Fruit fly (Drosophila melanogaster) whole organism, embryonic: Measurements from ENCODE around the gene CG12035.
A peak's percentile ranks its signal among the peaks of the same experiment; 100 is the strongest.

Experiments
- BEAF-32 ChIP-seq: fragments of 200-800 bp; sonication (Bioruptor generic); optimal IDR thresholded peaks from 3 replicates; lab custom pipeline; 2017; ENCODE audit warnings: missing biosample characterization, missing genetic modification characterization, mild to moderate bottlenecking, moderate library complexity, missing genetic modification reagents
- CG10431 ChIP-seq: fragments of 200-800 bp; sonication (Bioruptor generic); optimal IDR thresholded peaks from 3 replicates; lab custom pipeline; 2018; ENCODE audit warnings: missing biosample characterization, mild to moderate bottlenecking, missing genetic modification characterization
- CG12104 ChIP-seq: fragments of 200-800 bp; sonication (Bioruptor generic); optimal IDR thresholded peaks from 3 replicates; lab custom pipeline; 2016; ENCODE audit warnings: missing biosample characterization, missing genetic modification characterization
- CG1233 ChIP-seq: fragments of 200-800 bp; sonication (Bioruptor generic); optimal IDR thresholded peaks from 4 replicates; lab custom pipeline; 2018; ENCODE audit warnings: missing biosample characterization, mild to moderate bottlenecking, missing genetic modification characterization
- CG12391 ChIP-seq: fragments of 200-800 bp; sonication (Bioruptor generic); optimal IDR thresholded peaks from 3 replicates; lab custom pipeline; 2018; ENCODE audit warnings: missing biosample characterization, mild to moderate bottlenecking, missing genetic modification characterization, moderate library complexity
- CG14667 ChIP-seq: fragments of 200-800 bp; sonication (Bioruptor generic); IDR thresholded peaks from 2 replicates; pipeline ENCODE4 v1.3.6; 2022; ENCODE audit warnings: missing biosample characterization, missing genetic modification characterization
- CG15601 ChIP-seq: fragments of 200-800 bp; sonication (Bioruptor generic); optimal IDR thresholded peaks from 3 replicates; lab custom pipeline; 2019; ENCODE audit warnings: missing biosample characterization, mild to moderate bottlenecking, missing genetic modification characterization, moderate library complexity
- CG16779 ChIP-seq: fragments of 200-800 bp; sonication (Bioruptor generic); IDR thresholded peaks from 2 replicates; pipeline ENCODE4 v1.3.6; 2022; ENCODE audit warnings: missing biosample characterization, missing genetic modification characterization
- CG17359 ChIP-seq: fragments of 200-800 bp; sonication (Bioruptor generic); optimal IDR thresholded peaks from 3 replicates; lab custom pipeline; 2018; ENCODE audit warnings: missing biosample characterization, mild to moderate bottlenecking, missing genetic modification characterization, moderate library complexity
- CG17829 ChIP-seq: fragments of 200-800 bp; optimal IDR thresholded peaks from 2 replicates; lab custom pipeline; 2019; ENCODE audit warnings: missing biosample characterization, mild to moderate bottlenecking, missing genetic modification characterization, moderate library complexity
- CG2116 ChIP-seq: fragments of 200-800 bp; sonication (Bioruptor generic); optimal IDR thresholded peaks from 3 replicates; lab custom pipeline; 2018; ENCODE audit warnings: missing biosample characterization, mild to moderate bottlenecking, missing genetic modification characterization
- CG30431 ChIP-seq: fragments of 200-800 bp; sonication (Bioruptor generic); optimal IDR thresholded peaks from 2 replicates; lab custom pipeline; 2017; ENCODE audit warnings: missing biosample characterization, missing genetic modification characterization
- CG32532 ChIP-seq: fragments of 200-800 bp; sonication (Bioruptor generic); IDR thresholded peaks from 2 replicates; pipeline ENCODE4 v1.3.6; 2022; ENCODE audit warnings: missing biosample characterization, missing genetic modification characterization
- CG32772 ChIP-seq: fragments of 200-800 bp; sonication (Bioruptor generic); IDR thresholded peaks from 2 replicates; pipeline ENCODE4 v1.3.6; 2022; ENCODE audit warnings: missing biosample characterization, missing genetic modification characterization
- CG33557 ChIP-seq: fragments of 200-800 bp; sonication (Bioruptor generic); optimal IDR thresholded peaks from 2 replicates; lab custom pipeline; 2019; ENCODE audit warnings: missing biosample characterization, mild to moderate bottlenecking, missing genetic modification characterization, moderate library complexity
- CG3995 ChIP-seq: fragments of 200-800 bp; sonication (Bioruptor generic); optimal IDR thresholded peaks from 3 replicates; lab custom pipeline; 2016; ENCODE audit warnings: missing biosample characterization, missing genetic modification characterization
- CG5245 ChIP-seq: fragments of 200-800 bp; sonication (Bioruptor generic); optimal IDR thresholded peaks from 3 replicates; lab custom pipeline; 2016; ENCODE audit warnings: missing biosample characterization, missing genetic modification characterization
- CoRest ChIP-seq: fragments of 200-800 bp; sonication (Bioruptor generic); optimal IDR thresholded peaks from 3 replicates; lab custom pipeline; 2018; ENCODE audit warnings: missing biosample characterization, mild to moderate bottlenecking, missing genetic modification characterization, moderate library complexity
- E2f1 ChIP-seq: fragments of 200-800 bp; sonication (Bioruptor generic); IDR thresholded peaks from 2 replicates; pipeline ENCODE4 v1.3.6; 2022; ENCODE audit warnings: missing biosample characterization, missing genetic modification characterization
- ERR ChIP-seq: fragments of 200-800 bp; sonication (Bioruptor generic); optimal IDR thresholded peaks from 2 replicates; lab custom pipeline; 2016; ENCODE audit warnings: missing biosample characterization, missing genetic modification characterization
- Gsc ChIP-seq: fragments of 200-800 bp; sonication (Bioruptor generic); IDR thresholded peaks from 2 replicates; pipeline ENCODE4 v1.3.6; 2022; ENCODE audit warnings: missing biosample characterization, missing genetic modification characterization
- Hey ChIP-seq: fragments of 200-800 bp; sonication (Bioruptor generic); optimal IDR thresholded peaks from 3 replicates; lab custom pipeline; 2018; ENCODE audit warnings: missing biosample characterization, mild to moderate bottlenecking, missing genetic modification characterization
- HmgD ChIP-seq: fragments of 200-800 bp; sonication (Bioruptor generic); optimal IDR thresholded peaks from 3 replicates; lab custom pipeline; 2016; ENCODE audit warnings: missing biosample characterization, missing genetic modification characterization
- Hr78 ChIP-seq, 2 experiments: fragments of 200-800 bp in 1 of 2; fragments of >200 bp in 1 of 2; sonication (Bioruptor generic) in 1 of 2; optimal IDR thresholded peaks; 2 replicates each; lab custom pipeline; 2017 to 2019; ENCODE audit warnings: missing biosample characterization in 2 of 2, missing genetic modification characterization in 2 of 2, mild to moderate bottlenecking in 1 of 2, moderate library complexity in 1 of 2
- MBD-R2 ChIP-seq: fragments of 200-800 bp; sonication (Bioruptor generic); IDR thresholded peaks from 2 replicates; pipeline ENCODE4 v1.3.6; 2022; ENCODE audit warnings: missing biosample characterization, missing genetic modification characterization
- MTF-1 ChIP-seq: fragments of 200-800 bp; sonication (Bioruptor generic); optimal IDR thresholded peaks from 2 replicates; lab custom pipeline; 2018; ENCODE audit warnings: missing biosample characterization, mild to moderate bottlenecking, missing genetic modification characterization, borderline replicate concordance
- Mes4 ChIP-seq: fragments of 200-800 bp; sonication (Bioruptor generic); optimal IDR thresholded peaks from 2 replicates; lab custom pipeline; 2016; ENCODE audit warnings: missing biosample characterization, missing genetic modification characterization
- NC2α ChIP-seq: fragments of 200-800 bp; sonication (Bioruptor generic); optimal IDR thresholded peaks from 2 replicates; lab custom pipeline; 2016; ENCODE audit warnings: missing biosample characterization, missing genetic modification characterization
- Oaz ChIP-seq: fragments of 200-800 bp; sonication (Bioruptor generic); IDR thresholded peaks from 2 replicates; pipeline ENCODE4 v1.3.6; 2022; ENCODE audit warnings: missing biosample characterization, missing genetic modification characterization
- Opbp ChIP-seq: fragments of 200-800 bp; sonication (Bioruptor generic); IDR thresholded peaks from 3 replicates; pipeline ENCODE4 v1.3.6; 2022; ENCODE audit warnings: missing biosample characterization, missing genetic modification characterization; ENCODE audit not compliant: partially characterized antibody
- Rfx ChIP-seq: fragments of 200-800 bp; sonication (Bioruptor generic); IDR thresholded peaks from 2 replicates; pipeline ENCODE4 v1.3.6; 2022; ENCODE audit warnings: missing biosample characterization, missing genetic modification characterization
- Taf1 ChIP-seq: fragments of 200-800 bp; sonication (Bioruptor generic); IDR thresholded peaks from 2 replicates; pipeline ENCODE4 v1.3.6; 2022; ENCODE audit warnings: missing biosample characterization, missing genetic modification characterization
- Tbp ChIP-seq: fragments of >200 bp; optimal IDR thresholded peaks from 2 replicates; lab custom pipeline; 2018; ENCODE audit warnings: missing biosample characterization, missing genetic modification characterization
- Xrp1 ChIP-seq: fragments of 200-800 bp; sonication (Bioruptor generic); IDR thresholded peaks from 2 replicates; pipeline ENCODE4 v1.3.6; 2022; ENCODE audit warnings: missing biosample characterization, missing genetic modification characterization
- ab ChIP-seq: fragments of 200-800 bp; sonication (Bioruptor generic); optimal IDR thresholded peaks from 2 replicates; lab custom pipeline; 2016; ENCODE audit warnings: missing biosample characterization, missing genetic modification characterization
- bowl ChIP-seq: fragments of 200-800 bp; sonication (Bioruptor generic); IDR thresholded peaks from 2 replicates; pipeline ENCODE4 v1.3.6; 2022; ENCODE audit warnings: missing biosample characterization, missing genetic modification characterization
- dimm ChIP-seq: fragments of 200-800 bp; sonication (Bioruptor generic); IDR thresholded peaks from 2 replicates; pipeline ENCODE4 v1.3.6; 2022; ENCODE audit warnings: missing biosample characterization, missing genetic modification characterization
- dpn ChIP-seq, 2 experiments: fragments of 200-800 bp; sonication (Bioruptor generic); optimal IDR thresholded peaks; 3 replicates each; lab custom pipeline; 2016; ENCODE audit warnings: missing biosample characterization in 2 of 2, missing genetic modification characterization in 2 of 2
- emc ChIP-seq: fragments of 200-800 bp; sonication (Bioruptor generic); optimal IDR thresholded peaks from 2 replicates; lab custom pipeline; 2016; ENCODE audit warnings: missing biosample characterization, missing genetic modification characterization
- her ChIP-seq: fragments of 200-800 bp; sonication (Bioruptor generic); optimal IDR thresholded peaks from 2 replicates; lab custom pipeline; 2016; ENCODE audit warnings: missing biosample characterization, missing genetic modification characterization
- kni ChIP-seq: fragments of 200-800 bp; sonication (Bioruptor generic); optimal IDR thresholded peaks from 3 replicates; lab custom pipeline; 2017; ENCODE audit warnings: mild to moderate bottlenecking, missing biosample characterization, missing genetic modification reagents, missing genetic modification characterization
- mld ChIP-seq: fragments of 200-800 bp; sonication (Bioruptor generic); IDR thresholded peaks from 3 replicates; pipeline ENCODE4 v1.3.6; 2022; ENCODE audit warnings: missing biosample characterization, missing genetic modification characterization; ENCODE audit not compliant: partially characterized antibody
- nerfin-2 ChIP-seq: fragments of 200-800 bp; sonication (Bioruptor generic); IDR thresholded peaks from 2 replicates; pipeline ENCODE4 v1.3.6; 2022; ENCODE audit warnings: missing biosample characterization, missing genetic modification characterization; ENCODE audit not compliant: partially characterized antibody
- org-1 ChIP-seq: fragments of 200-800 bp; sonication (Bioruptor generic); optimal IDR thresholded peaks from 2 replicates; lab custom pipeline; 2017; ENCODE audit warnings: missing biosample characterization, missing genetic modification characterization
- pb ChIP-seq: fragments of 200-800 bp; sonication (Bioruptor generic); optimal IDR thresholded peaks from 3 replicates; lab custom pipeline; 2016; ENCODE audit warnings: missing biosample characterization, missing genetic modification characterization
- pita ChIP-seq: fragments of 200-800 bp; sonication (Bioruptor generic); optimal IDR thresholded peaks from 2 replicates; lab custom pipeline; 2017; ENCODE audit warnings: missing biosample characterization, mild to moderate bottlenecking, missing genetic modification characterization
- ranshi ChIP-seq: fragments of 200-800 bp; sonication (Bioruptor generic); IDR thresholded peaks from 2 replicates; pipeline ENCODE4 v1.3.6; 2022; ENCODE audit warnings: missing biosample characterization, missing genetic modification characterization
- row ChIP-seq: fragments of 200-800 bp; sonication (Bioruptor generic); IDR thresholded peaks from 3 replicates; pipeline ENCODE4 v1.3.6; 2022; ENCODE audit warnings: missing biosample characterization, missing genetic modification characterization
- trh ChIP-seq: fragments of 200-800 bp; sonication (Bioruptor generic); optimal IDR thresholded peaks from 2 replicates; lab custom pipeline; 2016; ENCODE audit warnings: missing biosample characterization, missing genetic modification characterization
- unpg ChIP-seq: fragments of 200-800 bp; sonication (Bioruptor generic); optimal IDR thresholded peaks from 3 replicates; lab custom pipeline; 2018; ENCODE audit warnings: missing biosample characterization, mild to moderate bottlenecking, missing genetic modification characterization, moderate library complexity
- wdn ChIP-seq: fragments of 200-800 bp; sonication (Bioruptor generic); IDR thresholded peaks from 2 replicates; pipeline ENCODE4 v1.3.6; 2022; ENCODE audit warnings: missing biosample characterization, missing genetic modification characterization
- z ChIP-seq: fragments of 200-800 bp; sonication (Bioruptor generic); IDR thresholded peaks from 3 replicates; pipeline ENCODE4 v1.3.6; 2022; ENCODE audit warnings: missing biosample characterization, missing genetic modification characterization

Gene CG12035

dm6 chr3L:1737898-1738322 lies 13.7 kb downstream of the CG12035 start, which contains the start of gene PIG-Wb (continued):
- TF ChIP-seq ranshi (no peak), Gsc (GFP tag; lab: Robert Waterston, UW) (no peak), bowl (no peak), z (no peak), CG12391 (tag; lab: Kevin White, UChicago) (no peak), nerfin-2 (GFP tag; lab: Robert Waterston, UW) (no peak), Oaz (GFP tag; lab: Robert Waterston, UW) (no peak), Rfx (GFP tag; lab: Robert Waterston, UW) (0 out of 2 replicates have a peak, but pooled peaks have one; percentile 3), CG32772 (GFP tag; lab: Robert Waterston, UW) (no peak), wdn (GFP tag; lab: Robert Waterston, UW) (no peak), Opbp (GFP tag; lab: Robert Waterston, UW) (no peak), emc (GFP tag; lab: Kevin White, UChicago) (no peak), dpn (GFP tag; optimal IDR thresholded peaks at IDR 0.05; lab: Kevin White, UChicago) (no peak), CG10431 (no peak), CG15601 (tag; lab: Kevin White, UChicago) (no peak), pb (GFP tag; lab: Kevin White, UChicago) (no peak), trh (no peak), her (GFP tag; lab: Kevin White, UChicago) (no peak), ERR (GFP tag; lab: Kevin White, UChicago) (no peak), row (GFP tag; lab: Robert Waterston, UW) (peak; percentile 34; the same call in 2 of the 3 replicates), pita (GFP tag; lab: Kevin White, UChicago) (no peak), CG16779 (GFP tag; lab: Robert Waterston, UW) (no peak), CG17829 (tag; lab: Kevin White, UChicago) (no peak), CoRest (tag; lab: Kevin White, UChicago) (no peak), Taf1 (GFP tag; lab: Robert Waterston, UW) (no peak), CG14667 (GFP tag; lab: Robert Waterston, UW) (no peak), CG12104 (no peak), E2f1 (no peak), CG17359 (tag; lab: Kevin White, UChicago) (no peak), CG1233 (GFP tag; lab: Kevin White, UChicago) (no peak), MTF-1 (GFP tag; lab: Kevin White, UChicago) (no peak), NC2α (GFP tag; lab: Kevin White, UChicago) (no peak), MBD-R2 (GFP tag; lab: Robert Waterston, UW) (no peak), Mes4 (no peak), Tbp (GFP tag; lab: Kevin White, UChicago) (no peak), BEAF-32 (GFP tag; lab: Kevin White, UChicago) (no peak), org-1 (GFP tag; lab: Kevin White, UChicago) (no peak), CG30431 (GFP tag; lab: Kevin White, UChicago) (no peak), CG2116 (GFP tag; lab: Kevin White, UChicago) (no peak), unpg (GFP tag; lab: Kevin White, UChicago) (peak; percentile 3), mld (GFP tag; lab: Robert Waterston, UW) (no peak), CG3995 (peak; percentile 82), ab (no peak), CG5245 (GFP tag; lab: Kevin White, UChicago) (no peak), Hr78 (GFP tag; optimal IDR thresholded peaks at IDR 0.05; lab: Kevin White, UChicago) (no peak), HmgD (no peak), CG33557 (GFP tag; lab: Kevin White, UChicago) (no peak), dimm (GFP tag; lab: Robert Waterston, UW) (no peak), Xrp1 (GFP tag; lab: Robert Waterston, UW) (no peak), CG32532 (no peak), kni (no peak), Hey (tag; lab: Kevin White, UChicago) (no peak)
